Fruit fly (Drosophila melanogaster) whole organism, prepupa: ENCODE results near the gene CG15155.

Experiments used
- CG10631 ChIP-seq: fragments of 200-800 bp; sonication (Bioruptor generic); optimal IDR thresholded peaks from 2 replicates; lab custom pipeline; 2016; ENCODE audit warnings: missing biosample characterization, missing genetic modification characterization
- CG10669 ChIP-seq: fragments of 200-800 bp; sonication (Bioruptor generic); optimal IDR thresholded peaks from 3 replicates; lab custom pipeline; 2018; ENCODE audit warnings: missing biosample characterization, mild to moderate bottlenecking, missing genetic modification characterization, moderate library complexity
- CG11294 ChIP-seq: fragments of 200-800 bp; sonication (Bioruptor generic); IDR thresholded peaks from 2 replicates; pipeline ENCODE4 v1.3.6; 2022; ENCODE audit warnings: missing biosample characterization, missing genetic modification characterization
- CG11762 ChIP-seq: fragments of 200-800 bp; sonication (Bioruptor generic); optimal IDR thresholded peaks from 3 replicates; lab custom pipeline; 2016; ENCODE audit warnings: missing biosample characterization, missing genetic modification characterization; ENCODE audit not compliant: insufficient read depth
- CG11902 ChIP-seq: fragments of 200-800 bp; sonication (Bioruptor generic); optimal IDR thresholded peaks from 3 replicates; lab custom pipeline; 2016; ENCODE audit warnings: missing biosample characterization, missing genetic modification characterization
- CG15336 ChIP-seq: fragments of 200-800 bp; sonication (Bioruptor generic); IDR thresholded peaks from 2 replicates; pipeline ENCODE4 v1.3.6; 2022; ENCODE audit warnings: missing biosample characterization, missing genetic modification characterization
- CG16779 ChIP-seq: fragments of 200-800 bp; sonication (Bioruptor generic); optimal IDR thresholded peaks from 3 replicates; lab custom pipeline; 2017; ENCODE audit warnings: missing biosample characterization, mild to moderate bottlenecking, missing genetic modification characterization
- CG31627 ChIP-seq: fragments of 200-800 bp; sonication (Bioruptor generic); optimal IDR thresholded peaks from 3 replicates; lab custom pipeline; 2016; ENCODE audit warnings: missing biosample characterization, missing genetic modification characterization
- CG32006 ChIP-seq: fragments of 200-800 bp; sonication (Bioruptor generic); optimal IDR thresholded peaks from 3 replicates; lab custom pipeline; 2017; ENCODE audit warnings: missing biosample characterization, mild to moderate bottlenecking, missing genetic modification characterization
- CG34406 ChIP-seq: fragments of 200-800 bp; sonication (Bioruptor generic); optimal IDR thresholded peaks from 3 replicates; lab custom pipeline; 2016; ENCODE audit warnings: missing biosample characterization, missing genetic modification characterization
- CG6276 ChIP-seq: fragments of 200-800 bp; sonication (Bioruptor generic); optimal IDR thresholded peaks from 2 replicates; lab custom pipeline; 2017; ENCODE audit warnings: missing biosample characterization, mild to moderate bottlenecking, missing genetic modification characterization
- CG6792 ChIP-seq: fragments of 200-800 bp; sonication (Bioruptor generic); optimal IDR thresholded peaks from 3 replicates; lab custom pipeline; 2016; ENCODE audit warnings: missing biosample characterization, missing genetic modification characterization
- CG6808 ChIP-seq: fragments of 200-800 bp; sonication (Bioruptor generic); optimal IDR thresholded peaks from 3 replicates; lab custom pipeline; 2017; ENCODE audit warnings: missing biosample characterization, missing genetic modification characterization, mild to moderate bottlenecking, moderate library complexity, missing genetic modification reagents
- CG6854 ChIP-seq: fragments of 200-800 bp; sonication (Bioruptor generic); optimal IDR thresholded peaks from 2 replicates; lab custom pipeline; 2017; ENCODE audit warnings: missing biosample characterization, mild to moderate bottlenecking, missing genetic modification characterization
- CG8119 ChIP-seq: fragments of 200-800 bp; sonication (Bioruptor generic); IDR thresholded peaks from 3 replicates; pipeline ENCODE4 v1.3.6; 2022; ENCODE audit warnings: missing biosample characterization, missing genetic modification characterization
- CG8319 ChIP-seq: fragments of 200-800 bp; sonication (Bioruptor generic); optimal IDR thresholded peaks from 3 replicates; lab custom pipeline; 2016; ENCODE audit warnings: missing biosample characterization, missing genetic modification characterization
- CG8632 ChIP-seq: fragments of 200-800 bp; sonication (Bioruptor generic); optimal IDR thresholded peaks from 3 replicates; lab custom pipeline; 2016; ENCODE audit warnings: missing biosample characterization, missing genetic modification characterization
- Eip78C ChIP-seq: fragments of 200-800 bp; sonication (Bioruptor generic); peaks from one replicate; lab custom pipeline; 2016; ENCODE audit warnings: missing biosample characterization, missing genetic modification characterization
- Eip93F ChIP-seq: fragments of 200-800 bp; sonication (Bioruptor generic); optimal IDR thresholded peaks from 2 replicates; lab custom pipeline; 2016; ENCODE audit warnings: missing biosample characterization, mild to moderate bottlenecking, missing genetic modification characterization
- Ets96B ChIP-seq: fragments of 200-800 bp; optimal IDR thresholded peaks from 2 replicates; lab custom pipeline; 2019; ENCODE audit warnings: missing biosample characterization, mild to moderate bottlenecking, missing genetic modification characterization, moderate library complexity
- Gug ChIP-seq: fragments of 200-800 bp; sonication (Bioruptor generic); IDR thresholded peaks from 2 replicates; pipeline ENCODE4 v1.3.6; 2022; ENCODE audit warnings: missing biosample characterization, missing genetic modification characterization
- Hr39 ChIP-seq: fragments of 200-800 bp; sonication (Bioruptor generic); optimal IDR thresholded peaks from 2 replicates; lab custom pipeline; 2016; ENCODE audit warnings: missing biosample characterization, missing genetic modification characterization
- Hr4 ChIP-seq: fragments of 200-800 bp; sonication (Bioruptor generic); optimal IDR thresholded peaks from 3 replicates; lab custom pipeline; 2016; ENCODE audit warnings: missing biosample characterization, missing genetic modification characterization
- Lpt ChIP-seq: fragments of 200-800 bp; sonication (Bioruptor generic); optimal IDR thresholded peaks from 3 replicates; lab custom pipeline; 2016; ENCODE audit warnings: missing biosample characterization, missing genetic modification characterization
- OdsH ChIP-seq: fragments of 200-800 bp; sonication (Bioruptor generic); optimal IDR thresholded peaks from 3 replicates; lab custom pipeline; 2016; ENCODE audit warnings: missing biosample characterization, missing genetic modification characterization
- Smox ChIP-seq: fragments of 200-800 bp; sonication (Bioruptor generic); optimal IDR thresholded peaks from 3 replicates; lab custom pipeline; 2016; ENCODE audit warnings: missing biosample characterization, missing genetic modification characterization
- Sox102F ChIP-seq: fragments of 200-800 bp; sonication (Bioruptor generic); optimal IDR thresholded peaks from 2 replicates; lab custom pipeline; 2016; ENCODE audit warnings: missing biosample characterization, mild to moderate bottlenecking, missing genetic modification characterization
- acj6 ChIP-seq: fragments of 200-800 bp; sonication (Bioruptor generic); optimal IDR thresholded peaks from 3 replicates; lab custom pipeline; 2016; ENCODE audit warnings: missing biosample characterization, missing genetic modification characterization
- dsx ChIP-seq: fragments of 200-800 bp; optimal IDR thresholded peaks from 3 replicates; lab custom pipeline; 2019; ENCODE audit warnings: missing biosample characterization, mild to moderate bottlenecking, missing genetic modification characterization, moderate library complexity; ENCODE audit not compliant: poor library complexity, severe bottlenecking
- eg ChIP-seq: fragments of 200-800 bp; sonication (Bioruptor generic); IDR thresholded peaks from 3 replicates; pipeline ENCODE4 v1.3.6; 2022; ENCODE audit warnings: missing biosample characterization, missing genetic modification characterization
- esn ChIP-seq: fragments of 200-800 bp; sonication (Bioruptor generic); optimal IDR thresholded peaks from 2 replicates; lab custom pipeline; 2016; ENCODE audit warnings: missing biosample characterization, mild to moderate bottlenecking, missing genetic modification characterization, moderate library complexity
- fd59A ChIP-seq: fragments of 200-800 bp; sonication (Bioruptor generic); optimal IDR thresholded peaks from 2 replicates; lab custom pipeline; 2017; ENCODE audit warnings: missing biosample characterization, mild to moderate bottlenecking, missing genetic modification characterization, missing genetic modification reagents
- fd85E ChIP-seq: fragments of 200-800 bp; sonication (Bioruptor generic); optimal IDR thresholded peaks from 3 replicates; lab custom pipeline; 2016; ENCODE audit warnings: missing biosample characterization, missing genetic modification characterization
- fkh ChIP-seq: fragments of 200-800 bp; sonication (Bioruptor generic); optimal IDR thresholded peaks from 3 replicates; lab custom pipeline; 2017; ENCODE audit warnings: missing biosample characterization, mild to moderate bottlenecking, missing genetic modification characterization, moderate library complexity
- lz ChIP-seq: fragments of 200-800 bp; sonication (Bioruptor generic); optimal IDR thresholded peaks from 3 replicates; lab custom pipeline; 2016; ENCODE audit warnings: missing biosample characterization, missing genetic modification characterization
- net ChIP-seq: fragments of 200-800 bp; sonication (Bioruptor generic); optimal IDR thresholded peaks from 3 replicates; lab custom pipeline; 2016; ENCODE audit warnings: missing biosample characterization, missing genetic modification characterization
- pdm3 ChIP-seq: fragments of 200-800 bp; sonication (Bioruptor generic); optimal IDR thresholded peaks from 3 replicates; lab custom pipeline; 2016; ENCODE audit warnings: missing biosample characterization, missing genetic modification characterization
- salr ChIP-seq, 2 experiments: fragments of 200-800 bp; sonication (Bioruptor generic); optimal IDR thresholded peaks; 3 replicates each; lab custom pipeline; 2016 to 2018; ENCODE audit warnings: missing biosample characterization in 2 of 2, missing genetic modification characterization in 2 of 2, mild to moderate bottlenecking in 1 of 2
- ss ChIP-seq, 2 experiments: fragments of 200-800 bp; sonication (Bioruptor generic); optimal IDR thresholded peaks; 2 replicates in 1 of 2; 3 replicates in 1 of 2; lab custom pipeline; 2017 to 2018; ENCODE audit warnings: mild to moderate bottlenecking in 2 of 2, missing biosample characterization in 2 of 2, missing genetic modification characterization in 2 of 2, moderate library complexity in 1 of 2
- svp ChIP-seq: fragments of 200-800 bp; sonication (Bioruptor generic); peaks from one replicate; lab custom pipeline; 2016; ENCODE audit warnings: missing biosample characterization, missing genetic modification characterization
- vri ChIP-seq: fragments of 200-800 bp; sonication (Bioruptor generic); optimal IDR thresholded peaks from 3 replicates; lab custom pipeline; 2016; ENCODE audit warnings: missing biosample characterization, mild to moderate bottlenecking, missing genetic modification characterization

The CG15155 gene

dm6 chr2L:18146618-18147099, 8.0 kb upstream of the CG15155 start (continued):
- TF ChIP-seq acj6 (GFP tag; lab: Kevin White, UChicago) (peak; percentile 73), pdm3 (GFP tag; lab: Kevin White, UChicago) (peak; percentile 76), CG8119 (peak; percentile 57), OdsH (GFP tag; lab: Kevin White, UChicago) (peak; percentile 71), lz (peak; percentile 63), Hr39 (GFP tag; lab: Kevin White, UChicago) (peak; percentile 44), CG11294 (no peak), Hr4 (GFP tag; lab: Kevin White, UChicago) (peak; percentile 61), CG8319 (peak; percentile 64), ss (GFP tag; optimal IDR thresholded peaks at IDR 0.05; lab: Kevin White, UChicago) (peak; percentile 34 to 69), Gug (GFP tag; lab: Robert Waterston, UW) (no peak), vri (GFP tag; lab: Kevin White, UChicago) (no peak), CG34406 (GFP tag; lab: Kevin White, UChicago) (peak; percentile 72), fd85E (peak; percentile 33), Eip78C (GFP tag; lab: Kevin White, UChicago) (peak; percentile 89), CG10631 (GFP tag; lab: Kevin White, UChicago) (peak; percentile 63), Ets96B (tag; lab: Kevin White, UChicago) (peak; percentile 59), CG31627 (GFP tag; lab: Kevin White, UChicago) (peak; percentile 65), CG32006 (GFP tag; lab: Kevin White, UChicago) (peak; percentile 81), CG6276 (GFP tag; lab: Kevin White, UChicago) (peak; percentile 48), esn (peak; percentile 65), CG10669 (GFP tag; lab: Kevin White, UChicago) (peak; percentile 68), CG16779 (peak; percentile 25), Eip93F (GFP tag; lab: Kevin White, UChicago) (peak; percentile 14), CG11762 (GFP tag; lab: Kevin White, UChicago) (peak; percentile 69), Smox (GFP tag; lab: Kevin White, UChicago) (peak; percentile 58), fd59A (GFP tag; lab: Kevin White, UChicago) (peak; percentile 51), CG6792 (GFP tag; lab: Kevin White, UChicago) (peak; percentile 75), CG11902 (GFP tag; lab: Kevin White, UChicago) (peak; percentile 64), Sox102F (GFP tag; lab: Kevin White, UChicago) (peak; percentile 45), CG6808 (GFP tag; lab: Kevin White, UChicago) (peak; percentile 76), svp (peak; percentile 86), CG15336 (GFP tag; lab: Robert Waterston, UW) (peak; percentile 70), eg (GFP tag; lab: Robert Waterston, UW) (peak; percentile 44; the same call in 1 of the 3 replicates), dsx (GFP tag; lab: Kevin White, UChicago) (peak; percentile 52), net (peak; percentile 58), salr (GFP tag; optimal IDR thresholded peaks at IDR 0.05; lab: Kevin White, UChicago) (peak in 1 of 2 experiments; percentile 48), CG8632 (GFP tag; lab: Kevin White, UChicago) (peak; percentile 66), Lpt (GFP tag; lab: Kevin White, UChicago) (peak; percentile 47)

DNA sequence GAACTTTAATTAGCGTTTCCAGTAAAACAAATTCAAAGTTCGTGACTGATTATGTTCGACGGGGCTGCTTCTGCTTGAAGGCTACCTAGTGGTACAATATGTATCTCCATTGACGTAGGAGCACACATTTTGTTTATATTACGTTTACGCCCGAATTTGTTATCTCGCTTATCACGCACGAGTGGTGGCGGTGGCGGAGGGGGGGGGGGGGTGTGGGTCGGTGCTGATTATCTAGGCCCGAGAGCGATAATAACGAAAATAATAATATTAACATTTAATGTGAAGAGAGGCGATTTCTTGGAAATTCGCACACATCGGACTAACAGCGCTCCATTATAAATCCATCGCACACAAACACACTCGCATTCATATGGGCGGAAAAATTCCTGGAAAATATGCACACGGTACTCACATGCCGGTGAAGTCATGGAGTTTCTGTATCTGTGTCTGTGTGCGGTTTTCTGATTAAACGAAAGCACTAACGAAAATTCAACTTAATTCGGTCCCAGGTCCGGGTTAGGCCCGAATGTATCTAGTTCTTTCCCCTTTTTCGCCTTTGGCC, 7.1 kb upstream of the CG15155 start:
- TF ChIP-seq CG6854 (no peak), fkh (GFP tag; lab: Kevin White, UChicago) (peak; percentile 86), Eip78C (GFP tag; lab: Kevin White, UChicago) (no peak), svp (peak; percentile 78), vri (GFP tag; lab: Kevin White, UChicago) (peak; percentile 9)
